Worm (Caenorhabditis elegans): ENCODE data around the gene F23H11.2.

DNA sequence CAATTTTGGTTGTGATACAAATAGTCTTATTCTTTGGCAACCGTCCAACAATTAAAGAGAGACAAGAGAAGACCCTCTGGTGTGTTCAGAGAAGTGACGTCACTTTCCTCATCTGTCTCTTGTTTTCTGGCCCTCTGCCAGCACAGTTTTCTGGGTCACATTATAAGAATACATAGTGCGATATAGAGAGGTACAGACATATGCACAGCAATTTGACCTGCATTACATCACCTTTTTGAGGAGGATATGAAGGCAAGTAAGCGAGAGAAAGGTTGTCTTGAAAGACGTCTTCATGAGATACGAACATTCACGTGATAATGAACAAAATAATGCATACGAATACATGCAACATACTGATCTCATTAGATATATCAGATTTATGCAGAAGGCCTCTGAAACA, 25.0 kb upstream of the F23H11.2 start:
- TF ChIP-seq elt-1 (tag; optimal IDR thresholded peaks at IDR 0.05) (no peak), zag-1 (tag; optimal IDR thresholded peaks at IDR 0.05) (no peak), lin-39 (tag; optimal IDR thresholded peaks at IDR 0.05) (no peak), fos-1 (tag; optimal IDR thresholded peaks at IDR 0.05) (no peak), lin-13 (GFP tag; optimal IDR thresholded peaks at IDR 0.05) (no peak), dmd-4 (tag; optimal IDR thresholded peaks at IDR 0.05) (no peak)

All from whole organism, L2 larva.